Worm (Caenorhabditis elegans) whole organism, L2 larva: ENCODE data around the gene C14F11.7.

Experiments
- fos-1 ChIP-seq: fragments of 150-350 bp; optimal IDR thresholded peaks from 2 replicates; lab custom pipeline; 2014; ENCODE audit warnings: missing biosample characterization, missing genetic modification characterization
- nhr-11 ChIP-seq: fragments of 150-350 bp; optimal IDR thresholded peaks from 2 replicates; lab custom pipeline; 2014; ENCODE audit warnings: missing biosample characterization, missing genetic modification characterization
- nhr-129 ChIP-seq: fragments of 150-350 bp; optimal IDR thresholded peaks from 2 replicates; lab custom pipeline; 2014; ENCODE audit warnings: missing biosample characterization, missing genetic modification characterization
- nhr-25 ChIP-seq: fragments of 150-350 bp; sonication (generic microtip); optimal IDR thresholded peaks from 3 replicates; lab custom pipeline; 2014; ENCODE audit warnings: missing biosample characterization, missing genetic modification characterization
- snpc-4 ChIP-seq: fragments of 150-350 bp; optimal IDR thresholded peaks from 2 replicates; lab custom pipeline; 2014; ENCODE audit warnings: missing biosample characterization, missing genetic modification characterization
- unc-39 ChIP-seq: fragments of 150-350 bp; optimal IDR thresholded peaks from 2 replicates; lab custom pipeline; 2014; ENCODE audit warnings: missing biosample characterization, missing genetic modification characterization

ce11 chrX:6187848-6188247 is 20.5 kb downstream of the C14F11.7 start, which contains the start of gene T13C5.10:
- TF ChIP-seq nhr-25 (tag; lab: Kevin White, UChicago) (no peak), nhr-129 (no peak), fos-1 (tag; lab: Kevin White, UChicago) (no peak), unc-39 (tag; lab: Kevin White, UChicago) (no peak), nhr-11 (no peak), snpc-4 (tag; lab: Kevin White, UChicago) (no peak)
